Fruit fly (Drosophila melanogaster) whole organism, embryonic: ENCODE measurements around the gene Send2.

Experiments used
- CG12071 ChIP-seq: fragments of 200-800 bp; sonication (Bioruptor generic); optimal IDR thresholded peaks from 3 replicates; lab custom pipeline; 2018; ENCODE audit warnings: missing biosample characterization, mild to moderate bottlenecking, missing genetic modification characterization
- CG12219 ChIP-seq: fragments of 200-800 bp; sonication (Bioruptor generic); optimal IDR thresholded peaks from 3 replicates; lab custom pipeline; 2018; ENCODE audit warnings: missing biosample characterization, mild to moderate bottlenecking, missing genetic modification characterization
- CG12659 ChIP-seq: fragments of 200-800 bp; sonication (Bioruptor generic); optimal IDR thresholded peaks from 3 replicates; lab custom pipeline; 2017; ENCODE audit warnings: mild to moderate bottlenecking, missing biosample characterization, missing genetic modification reagents, missing genetic modification characterization
- CG12769 ChIP-seq: fragments of 200-800 bp; sonication (Bioruptor generic); optimal IDR thresholded peaks from 2 replicates; lab custom pipeline; 2019; ENCODE audit warnings: missing biosample characterization, mild to moderate bottlenecking, missing genetic modification characterization, moderate library complexity
- CG14441 ChIP-seq: fragments of 200-800 bp; sonication (Bioruptor generic); IDR thresholded peaks from 2 replicates; pipeline ENCODE4 v1.3.6; 2022; ENCODE audit warnings: missing biosample characterization, missing genetic modification characterization
- CG14667 ChIP-seq: fragments of 200-800 bp; sonication (Bioruptor generic); IDR thresholded peaks from 2 replicates; pipeline ENCODE4 v1.3.6; 2022; ENCODE audit warnings: missing biosample characterization, missing genetic modification characterization
- CG14860 ChIP-seq: fragments of 200-800 bp; sonication (Bioruptor generic); IDR thresholded peaks from 3 replicates; pipeline ENCODE4 v1.3.6; 2022; ENCODE audit warnings: missing biosample characterization, missing genetic modification characterization; ENCODE audit not compliant: partially characterized antibody
- CG15696 ChIP-seq: fragments of 200-800 bp; sonication (Bioruptor generic); optimal IDR thresholded peaks from 2 replicates; lab custom pipeline; 2019; ENCODE audit warnings: missing biosample characterization, mild to moderate bottlenecking, missing genetic modification characterization, moderate library complexity
- CG17361 ChIP-seq: fragments of 200-800 bp; sonication (Bioruptor generic); IDR thresholded peaks from 3 replicates; pipeline ENCODE4 v1.3.6; 2022; ENCODE audit warnings: missing biosample characterization, missing genetic modification characterization
- CG17829 ChIP-seq: fragments of 200-800 bp; optimal IDR thresholded peaks from 2 replicates; lab custom pipeline; 2019; ENCODE audit warnings: missing biosample characterization, mild to moderate bottlenecking, missing genetic modification characterization, moderate library complexity
- CG18262 ChIP-seq: fragments of 200-800 bp; optimal IDR thresholded peaks from 3 replicates; lab custom pipeline; 2019; ENCODE audit warnings: missing biosample characterization, mild to moderate bottlenecking, missing genetic modification characterization, moderate library complexity
- CG18476 ChIP-seq: fragments of 200-800 bp; sonication (Bioruptor generic); optimal IDR thresholded peaks from 2 replicates; lab custom pipeline; 2016; ENCODE audit warnings: missing biosample characterization, mild to moderate bottlenecking, missing genetic modification characterization
- CG3163 ChIP-seq: fragments of 200-800 bp; sonication (Bioruptor generic); optimal IDR thresholded peaks from 3 replicates; lab custom pipeline; 2016; ENCODE audit warnings: missing biosample characterization, missing genetic modification characterization
- CG34376 ChIP-seq: fragments of 200-800 bp; sonication (Bioruptor generic); optimal IDR thresholded peaks from 2 replicates; lab custom pipeline; 2018; ENCODE audit warnings: missing biosample characterization, mild to moderate bottlenecking, missing genetic modification characterization
- CG34422 ChIP-seq: fragments of 200-800 bp; sonication (Bioruptor generic); IDR thresholded peaks from 3 replicates; pipeline ENCODE4 v1.3.6; 2022; ENCODE audit warnings: missing biosample characterization, missing genetic modification characterization
- CG4707 ChIP-seq: fragments of 200-800 bp; sonication (Bioruptor generic); optimal IDR thresholded peaks from 2 replicates; lab custom pipeline; 2018; ENCODE audit warnings: missing biosample characterization, mild to moderate bottlenecking, missing genetic modification characterization, moderate library complexity
- CG5245 ChIP-seq: fragments of 200-800 bp; sonication (Bioruptor generic); optimal IDR thresholded peaks from 3 replicates; lab custom pipeline; 2016; ENCODE audit warnings: missing biosample characterization, missing genetic modification characterization
- CG7271 ChIP-seq: fragments of 200-800 bp; sonication (Bioruptor generic); optimal IDR thresholded peaks from 2 replicates; lab custom pipeline; 2018; ENCODE audit warnings: missing biosample characterization, mild to moderate bottlenecking, missing genetic modification characterization, moderate library complexity
- CG8089 ChIP-seq: fragments of 200-800 bp; sonication (Bioruptor generic); optimal IDR thresholded peaks from 3 replicates; lab custom pipeline; 2016; ENCODE audit warnings: missing biosample characterization, missing genetic modification characterization
- CG8924 ChIP-seq: fragments of 200-800 bp; optimal IDR thresholded peaks from 3 replicates; lab custom pipeline; 2019; ENCODE audit warnings: missing biosample characterization, mild to moderate bottlenecking, missing genetic modification characterization, moderate library complexity
- E2f2 ChIP-seq: fragments of 200-800 bp; sonication (Bioruptor generic); IDR thresholded peaks from 2 replicates; pipeline ENCODE4 v1.3.6; 2022; ENCODE audit warnings: missing biosample characterization, missing genetic modification characterization
- HmgZ ChIP-seq: fragments of 200-800 bp; sonication (Bioruptor generic); optimal IDR thresholded peaks from 2 replicates; lab custom pipeline; 2018; ENCODE audit warnings: missing biosample characterization, mild to moderate bottlenecking, missing genetic modification characterization
- NC2α ChIP-seq: fragments of 200-800 bp; sonication (Bioruptor generic); optimal IDR thresholded peaks from 2 replicates; lab custom pipeline; 2016; ENCODE audit warnings: missing biosample characterization, missing genetic modification characterization
- NK7.1 ChIP-seq: fragments of 200-800 bp; sonication (Bioruptor generic); optimal IDR thresholded peaks from 3 replicates; lab custom pipeline; 2016; ENCODE audit warnings: missing biosample characterization, missing genetic modification characterization
- Nf-YC ChIP-seq: fragments of 200-800 bp; optimal IDR thresholded peaks from 3 replicates; lab custom pipeline; 2019; ENCODE audit warnings: missing biosample characterization, mild to moderate bottlenecking, missing genetic modification characterization, moderate library complexity
- Sry-δ ChIP-seq: fragments of 200-800 bp; sonication (Bioruptor generic); optimal IDR thresholded peaks from 2 replicates; lab custom pipeline; 2016; ENCODE audit warnings: missing biosample characterization, missing genetic modification characterization
- Usf ChIP-seq: fragments of 200-800 bp; sonication (Bioruptor generic); optimal IDR thresholded peaks from 2 replicates; lab custom pipeline; 2017; ENCODE audit warnings: missing genotype, missing biosample characterization, missing genetic modification characterization
- Xrp1 ChIP-seq: fragments of 200-800 bp; sonication (Bioruptor generic); IDR thresholded peaks from 2 replicates; pipeline ENCODE4 v1.3.6; 2022; ENCODE audit warnings: missing biosample characterization, missing genetic modification characterization
- abd-A ChIP-seq: fragments of 200-800 bp; sonication (Bioruptor generic); optimal IDR thresholded peaks from 3 replicates; lab custom pipeline; 2019; ENCODE audit warnings: missing biosample characterization, mild to moderate bottlenecking, missing genetic modification characterization, moderate library complexity
- ci ChIP-seq: fragments of 200-800 bp; sonication (Bioruptor generic); IDR thresholded peaks from 3 replicates; pipeline ENCODE4 v1.3.6; 2022; ENCODE audit warnings: missing biosample characterization, missing genetic modification characterization
- crol ChIP-seq: fragments of 200-800 bp; sonication (Bioruptor generic); IDR thresholded peaks from 2 replicates; pipeline ENCODE4 v1.3.6; 2022; ENCODE audit warnings: missing biosample characterization, missing genetic modification characterization
- cwo ChIP-seq: fragments of 200-800 bp; sonication (Bioruptor generic); optimal IDR thresholded peaks from 3 replicates; lab custom pipeline; 2017; ENCODE audit warnings: missing biosample characterization, missing genetic modification characterization, mild to moderate bottlenecking, moderate library complexity, missing genetic modification reagents
- dan ChIP-seq: fragments of 200-800 bp; sonication (Bioruptor generic); IDR thresholded peaks from 2 replicates; pipeline ENCODE4 v1.3.6; 2022; ENCODE audit warnings: missing biosample characterization, missing genetic modification characterization
- eve ChIP-seq, 2 experiments: fragments of >200 bp; optimal IDR thresholded peaks; 2 replicates each; lab custom pipeline; 2017; ENCODE audit warnings: missing biosample characterization in 2 of 2, missing genetic modification characterization in 2 of 2
- her ChIP-seq: fragments of 200-800 bp; sonication (Bioruptor generic); optimal IDR thresholded peaks from 2 replicates; lab custom pipeline; 2016; ENCODE audit warnings: missing biosample characterization, missing genetic modification characterization
- ind ChIP-seq: fragments of 200-800 bp; sonication (Bioruptor generic); optimal IDR thresholded peaks from 3 replicates; lab custom pipeline; 2016; ENCODE audit warnings: missing biosample characterization, missing genetic modification characterization
- lbe ChIP-seq: fragments of 200-800 bp; sonication (Bioruptor generic); optimal IDR thresholded peaks from 2 replicates; lab custom pipeline; 2016; ENCODE audit warnings: missing biosample characterization, mild to moderate bottlenecking, missing genetic modification characterization
- lmd ChIP-seq: fragments of 200-800 bp; sonication (Bioruptor generic); IDR thresholded peaks from 2 replicates; pipeline ENCODE4 v1.3.6; 2022; ENCODE audit warnings: missing biosample characterization, missing genetic modification characterization
- oc ChIP-seq: fragments of 200-800 bp; sonication (Bioruptor generic); optimal IDR thresholded peaks from 2 replicates; lab custom pipeline; 2018; ENCODE audit warnings: missing biosample characterization, mild to moderate bottlenecking, missing genetic modification characterization, moderate library complexity
- pb ChIP-seq: fragments of 200-800 bp; sonication (Bioruptor generic); optimal IDR thresholded peaks from 3 replicates; lab custom pipeline; 2016; ENCODE audit warnings: missing biosample characterization, missing genetic modification characterization
- pfk ChIP-seq: fragments of 200-800 bp; sonication (Bioruptor generic); optimal IDR thresholded peaks from 2 replicates; lab custom pipeline; 2018; ENCODE audit warnings: missing biosample characterization, mild to moderate bottlenecking, missing genetic modification characterization, moderate library complexity
- repo ChIP-seq: fragments of 200-800 bp; sonication (Bioruptor generic); optimal IDR thresholded peaks from 2 replicates; lab custom pipeline; 2016; ENCODE audit warnings: missing biosample characterization, missing genetic modification characterization
- slp2 ChIP-seq: fragments of 200-800 bp; sonication (Bioruptor generic); optimal IDR thresholded peaks from 2 replicates; lab custom pipeline; 2016; ENCODE audit warnings: missing biosample characterization, missing genetic modification characterization
- sob ChIP-seq: fragments of 200-800 bp; sonication (Bioruptor generic); IDR thresholded peaks from 2 replicates; pipeline ENCODE4 v1.3.6; 2022; ENCODE audit warnings: missing biosample characterization, missing genetic modification characterization
- sr ChIP-seq: fragments of 200-800 bp; sonication (Bioruptor generic); IDR thresholded peaks from 3 replicates; pipeline ENCODE4 v1.3.6; 2022; ENCODE audit warnings: missing biosample characterization, missing genetic modification characterization
- sug ChIP-seq: fragments of 200-800 bp; optimal IDR thresholded peaks from 2 replicates; lab custom pipeline; 2019; ENCODE audit warnings: missing biosample characterization, mild to moderate bottlenecking, missing genetic modification characterization, moderate library complexity
- ttk ChIP-seq: fragments of 200-800 bp; sonication (Bioruptor generic); IDR thresholded peaks from 2 replicates; pipeline ENCODE4 v2.1.2; 2022; ENCODE audit warnings: missing biosample characterization, missing genetic modification characterization
- vfl ChIP-seq: fragments of 200-800 bp; sonication (Bioruptor generic); optimal IDR thresholded peaks from 2 replicates; lab custom pipeline; 2016; ENCODE audit warnings: missing biosample characterization, missing genetic modification characterization
- zen ChIP-seq: fragments of 200-800 bp; sonication (Bioruptor generic); optimal IDR thresholded peaks from 3 replicates; lab custom pipeline; 2018; ENCODE audit warnings: missing biosample characterization, mild to moderate bottlenecking, missing genetic modification characterization, moderate library complexity
- zfh1 ChIP-seq: fragments of 200-800 bp; sonication (Bioruptor generic); IDR thresholded peaks from 3 replicates; pipeline ENCODE4 v1.3.6; 2022; ENCODE audit warnings: missing biosample characterization, missing genetic modification characterization

Send2 gene

dm6 chr2L:14376484-14377254 lies 30.2 kb upstream of the Send2 start (continued):
- no peak for TF ChIP-seq CG14667 (GFP tag; lab: Robert Waterston, UW)
- TF ChIP-seq abd-A (tag; lab: Kevin White, UChicago) = peak; percentile 9
- TF ChIP-seq sug = peak; percentile 7
- TF ChIP-seq sr = peak; percentile 93
- TF ChIP-seq CG14441 (GFP tag; lab: Robert Waterston, UW) = 0 out of 2 replicates have a peak, but pooled peaks have one; percentile 26
- no peak for TF ChIP-seq pfk
- peak; percentile 34; the same call in 1 of the 2 replicates for TF ChIP-seq sob
- no peak for TF ChIP-seq cwo (GFP tag; lab: Kevin White, UChicago)
- peak; percentile 50; the same call in 1 of the 3 replicates for TF ChIP-seq zfh1 (GFP tag; lab: Robert Waterston, UW)
- no peak for TF ChIP-seq CG7271 (tag; lab: Kevin White, UChicago)
- peak; percentile 9 for TF ChIP-seq CG5245
- peak; percentile 26 for TF ChIP-seq Usf (GFP tag; lab: Kevin White, UChicago)
- TF ChIP-seq HmgZ = no peak
- no peak for TF ChIP-seq NK7.1 (GFP tag; lab: Kevin White, UChicago)
- no peak for TF ChIP-seq CG14860 (GFP tag; lab: Robert Waterston, UW)
- no peak for TF ChIP-seq CG8089
- peak; percentile 7 for TF ChIP-seq Nf-YC
- TF ChIP-seq her = no peak
- no peak for TF ChIP-seq CG12219 (GFP tag; lab: Kevin White, UChicago)
- TF ChIP-seq lbe (GFP tag; lab: Kevin White, UChicago) = no peak
- TF ChIP-seq CG3163 (GFP tag; lab: Kevin White, UChicago) = no peak
- TF ChIP-seq vfl (GFP tag; lab: Kevin White, UChicago) = no peak
- TF ChIP-seq eve (GFP tag; optimal IDR thresholded peaks at IDR 0.05; lab: Kevin White, UChicago) = no peak
- no peak for TF ChIP-seq crol
- no peak for TF ChIP-seq CG34376 (GFP tag; lab: Kevin White, UChicago)
- TF ChIP-seq ci (GFP tag; lab: Robert Waterston, UW) = no peak
- peak; percentile 33; the same call in 1 of the 2 replicates for TF ChIP-seq Xrp1 (GFP tag; lab: Robert Waterston, UW)
- TF ChIP-seq CG18476 (GFP tag; lab: Kevin White, UChicago) = peak; percentile 34
- TF ChIP-seq ind (GFP tag; lab: Kevin White, UChicago) = peak; percentile 32
- no peak for TF ChIP-seq dan
- peak; percentile 50 for TF ChIP-seq CG8924 (tag; lab: Kevin White, UChicago)
- TF ChIP-seq lmd (GFP tag; lab: Robert Waterston, UW) = peak; percentile 67
- peak; percentile 31 for TF ChIP-seq CG12659 (GFP tag; lab: Kevin White, UChicago)
- TF ChIP-seq pb = peak; percentile 3
- peak; percentile 33 for TF ChIP-seq CG17829 (tag; lab: Kevin White, UChicago)
- no peak for TF ChIP-seq CG15696 (tag; lab: Kevin White, UChicago)
- no peak for TF ChIP-seq CG12071
- TF ChIP-seq oc (tag; lab: Kevin White, UChicago) = no peak
- no peak for TF ChIP-seq E2f2 (GFP tag; lab: Robert Waterston, UW)
- TF ChIP-seq Sry-δ (GFP tag; lab: Kevin White, UChicago) = no peak
- TF ChIP-seq NC2α (GFP tag; lab: Kevin White, UChicago) = peak; percentile 3
- peak; percentile 34; the same call in 1 of the 2 replicates for TF ChIP-seq ttk (GFP tag; lab: Robert Waterston, UW)
- no peak for TF ChIP-seq CG34422
- peak; percentile 68 for TF ChIP-seq CG18262 (tag; lab: Kevin White, UChicago)
- TF ChIP-seq CG17361 (GFP tag; lab: Robert Waterston, UW) = peak; percentile 82
- TF ChIP-seq CG4707 (GFP tag; lab: Kevin White, UChicago) = no peak
- no peak for TF ChIP-seq zen (tag; lab: Kevin White, UChicago)
- peak; percentile 7 for TF ChIP-seq repo (GFP tag; lab: Kevin White, UChicago)
- no peak for TF ChIP-seq slp2 (GFP tag; lab: Kevin White, UChicago)
- TF ChIP-seq CG12769 (tag; lab: Kevin White, UChicago) = no peak
